Fruit fly (Drosophila melanogaster): ENCODE measurements around the gene Myo95E.
A peak's percentile ranks its signal among the peaks of the same experiment; 100 is the strongest.

- TF ChIP-seq bab1 (GFP tag; optimal IDR thresholded peaks at IDR 0.05) (no peak), cnc (optimal IDR thresholded peaks at IDR 0.05) (no peak), Mnt (GFP tag; optimal IDR thresholded peaks at IDR 0.05) (no peak), CG14711 (tag; optimal IDR thresholded peaks at IDR 0.05) (no peak), CG11617 (GFP tag; optimal IDR thresholded peaks at IDR 0.05) (no peak), CG1620 (GFP tag; optimal IDR thresholded peaks at IDR 0.05) (no peak), Hr96 (GFP tag; optimal IDR thresholded peaks at IDR 0.05) (no peak), CG12768 (GFP tag; optimal IDR thresholded peaks at IDR 0.05) (peak; percentile 1), tj (GFP tag; optimal IDR thresholded peaks at IDR 0.05) (no peak), CG7045 (GFP tag; optimal IDR thresholded peaks at IDR 0.05) (no peak), CG5204 (GFP tag; optimal IDR thresholded peaks at IDR 0.05) (no peak), CG7101 (tag; optimal IDR thresholded peaks at IDR 0.05) (no peak), ovo (GFP tag; optimal IDR thresholded peaks at IDR 0.05) (no peak)
Observed at dm6 chr3R:24137311-24137945, 23.9 kb downstream of the Myo95E start, which contains the start of gene Npc2f.

Data from whole organism, adult.